Worm (Caenorhabditis elegans) whole organism, L2 larva: ENCODE data around the gene F54F2.6.

Source experiments
- dmd-4 ChIP-seq: sonication (generic microtip); optimal IDR thresholded peaks from 2 replicates; lab custom pipeline; 2017; ENCODE audit warnings: missing biosample characterization, missing genetic modification characterization
- elt-3 ChIP-seq: sonication (generic microtip); optimal IDR thresholded peaks from 2 replicates; lab custom pipeline; 2017; ENCODE audit warnings: missing biosample characterization, missing genetic modification characterization
- nhr-11 ChIP-seq: fragments of 150-350 bp; optimal IDR thresholded peaks from 2 replicates; lab custom pipeline; 2014; ENCODE audit warnings: missing biosample characterization, missing genetic modification characterization
- nhr-77 ChIP-seq: fragments of 150-350 bp; optimal IDR thresholded peaks from 2 replicates; lab custom pipeline; 2014; ENCODE audit warnings: missing biosample characterization, missing genetic modification characterization
- sma-9 ChIP-seq, 2 experiments: fragments of 150-350 bp in 1 of 2; sonication (generic microtip) in 1 of 2; optimal IDR thresholded peaks; 2 replicates each; lab custom pipeline; 2014 to 2016; ENCODE audit warnings: missing genetic modification characterization in 2 of 2, mild to moderate bottlenecking in 1 of 2, missing biosample characterization in 1 of 2, missing compliant biosample characterization in 1 of 2, missing genetic modification reagents in 1 of 2, moderate library complexity in 1 of 2
- ztf-1 ChIP-seq: fragments of 200-800 bp; sonication (Bioruptor generic); conservative IDR thresholded peaks from 2 replicates; pipeline ENCODE4 v1.3.6; 2022; ENCODE audit warnings: missing genetic modification characterization, missing compliant biosample characterization

DNA sequence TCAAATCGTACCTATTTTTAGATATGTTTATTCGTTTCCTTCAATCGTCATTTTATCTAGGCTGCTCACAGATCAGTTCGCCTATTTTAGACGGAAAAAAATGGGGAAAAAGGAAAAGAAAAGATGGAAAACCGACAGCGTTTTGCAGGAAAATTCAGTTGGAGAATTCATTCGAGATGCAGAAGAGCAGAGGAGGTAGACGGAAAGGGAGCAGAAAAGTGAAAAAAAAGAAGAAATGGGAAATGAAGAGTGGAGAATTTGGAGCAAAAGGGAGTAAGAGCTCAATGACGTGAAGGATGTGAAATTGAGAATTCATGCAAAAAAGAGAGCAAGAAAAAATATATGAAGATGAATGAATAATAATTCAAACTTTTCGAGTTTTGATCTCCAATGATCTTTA is 16.0 kb downstream of the F54F2.6 start:
- no peak for TF ChIP-seq nhr-77 (tag; lab: Kevin White, UChicago)
- TF ChIP-seq ztf-1 (GFP tag; lab: Robert Waterston, UW): no peak
- no peak for TF ChIP-seq elt-3
- no peak for TF ChIP-seq sma-9 (GFP tag; optimal IDR thresholded peaks at IDR 0.05; lab: Kevin White, UChicago)
- TF ChIP-seq sma-9 (tag; optimal IDR thresholded peaks at IDR 0.05; lab: Kevin White, UChicago): no peak
- no peak for TF ChIP-seq nhr-11 (tag; lab: Kevin White, UChicago)
- no peak for TF ChIP-seq dmd-4
